Fruit fly (Drosophila melanogaster): ENCODE measurements around the gene CG1239.
A peak's percentile ranks its signal among the peaks of the same experiment; 100 is the strongest.

CG1239 gene

DNA sequence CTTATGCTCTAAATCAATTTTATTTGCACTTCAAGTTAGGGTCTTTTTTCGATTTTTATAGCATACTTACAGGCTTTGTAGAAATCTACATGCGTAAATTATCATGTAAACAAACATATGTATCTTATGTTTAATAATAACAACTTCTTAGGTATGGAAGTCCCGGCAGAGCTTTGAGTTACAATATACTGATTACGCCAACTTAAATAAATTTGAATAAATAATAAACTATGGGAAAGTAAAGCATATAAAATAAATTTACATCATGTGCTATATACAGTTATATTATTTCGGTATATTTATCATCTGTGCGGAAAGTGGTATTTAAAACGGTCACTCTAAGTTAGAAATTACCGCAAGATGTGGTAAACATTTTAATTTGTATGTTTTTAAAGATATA lies at the start of gene CG1239:
TSS of gene CG1239 (plus strand) at position 333 of the 400 bp plus-strand sequence.
- TF ChIP-seq noc (tag; optimal IDR thresholded peaks at IDR 0.05) = no peak

DNA sequence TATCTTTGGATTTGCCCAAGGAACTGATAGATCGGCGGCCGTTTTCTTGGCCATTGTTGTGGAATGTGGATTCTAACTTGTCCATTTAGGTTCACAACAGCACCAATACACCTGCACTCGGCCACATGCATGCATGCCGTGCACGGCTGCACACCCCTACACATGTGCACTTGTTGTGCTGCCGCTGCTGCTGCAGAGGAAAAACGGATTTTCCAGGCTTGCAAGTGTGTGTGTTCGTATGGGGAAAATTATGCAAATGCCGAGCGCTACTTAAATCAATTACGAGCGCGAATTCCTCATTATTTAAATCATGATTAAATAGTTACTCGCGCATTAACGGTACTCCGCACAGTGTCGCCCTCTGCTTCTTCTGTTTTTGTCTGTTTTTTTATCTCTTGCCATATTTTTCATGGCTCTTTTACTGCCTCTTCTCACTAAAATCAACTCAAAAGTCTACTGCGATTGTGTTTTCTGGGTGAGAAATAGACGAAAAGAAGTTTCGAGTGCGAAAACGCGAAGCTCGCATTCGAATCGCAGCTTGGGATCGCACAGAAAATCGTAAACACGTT lies 48.7 kb upstream of the CG1239 start:
- no peak for TF ChIP-seq noc (tag; optimal IDR thresholded peaks at IDR 0.05)

DNA sequence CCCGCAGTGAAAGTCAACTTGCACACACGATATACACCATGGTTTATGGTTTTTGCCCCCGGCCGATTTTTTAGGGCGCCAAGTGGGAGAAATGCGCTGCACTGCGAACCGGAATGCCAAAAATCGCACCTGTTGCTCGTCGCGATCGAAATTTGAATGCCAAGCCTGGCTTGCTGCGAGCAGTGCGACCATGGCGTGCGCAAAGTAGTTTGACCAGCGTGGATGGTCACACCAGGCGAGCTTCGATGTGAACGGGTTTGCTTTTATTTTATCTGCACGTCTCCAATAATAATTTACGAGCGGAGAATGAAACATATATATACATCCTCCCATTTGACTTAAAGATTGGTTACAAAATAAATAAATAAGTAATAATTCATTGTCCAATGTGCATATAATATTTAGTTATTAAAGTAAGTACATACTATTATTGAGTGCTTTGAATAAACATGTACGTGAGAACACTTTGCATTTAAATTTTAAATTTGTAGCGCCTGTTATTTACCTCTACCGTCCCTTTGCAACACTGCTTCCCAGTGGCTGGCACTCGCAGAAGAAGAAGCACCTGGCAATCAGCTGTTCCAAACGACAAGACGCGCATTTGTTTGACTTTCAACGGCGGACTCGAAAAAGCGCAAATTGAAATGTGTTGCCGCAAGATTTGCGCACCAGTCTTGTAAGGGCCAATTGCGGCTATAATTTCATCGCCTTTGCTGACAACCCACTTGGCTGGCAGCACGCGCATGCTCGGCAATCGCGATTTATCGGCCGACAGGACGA lies 47.9 kb upstream of the CG1239 start, which contains the start of the genes Rab23 and plx:
TSS of gene Rab23 (minus strand) at position 166 of the 780 bp plus-strand sequence.
TSS of gene plx (plus strand) at position 587 of the 780 bp plus-strand sequence.
- TF ChIP-seq noc (tag; optimal IDR thresholded peaks at IDR 0.05) = no peak

DNA sequence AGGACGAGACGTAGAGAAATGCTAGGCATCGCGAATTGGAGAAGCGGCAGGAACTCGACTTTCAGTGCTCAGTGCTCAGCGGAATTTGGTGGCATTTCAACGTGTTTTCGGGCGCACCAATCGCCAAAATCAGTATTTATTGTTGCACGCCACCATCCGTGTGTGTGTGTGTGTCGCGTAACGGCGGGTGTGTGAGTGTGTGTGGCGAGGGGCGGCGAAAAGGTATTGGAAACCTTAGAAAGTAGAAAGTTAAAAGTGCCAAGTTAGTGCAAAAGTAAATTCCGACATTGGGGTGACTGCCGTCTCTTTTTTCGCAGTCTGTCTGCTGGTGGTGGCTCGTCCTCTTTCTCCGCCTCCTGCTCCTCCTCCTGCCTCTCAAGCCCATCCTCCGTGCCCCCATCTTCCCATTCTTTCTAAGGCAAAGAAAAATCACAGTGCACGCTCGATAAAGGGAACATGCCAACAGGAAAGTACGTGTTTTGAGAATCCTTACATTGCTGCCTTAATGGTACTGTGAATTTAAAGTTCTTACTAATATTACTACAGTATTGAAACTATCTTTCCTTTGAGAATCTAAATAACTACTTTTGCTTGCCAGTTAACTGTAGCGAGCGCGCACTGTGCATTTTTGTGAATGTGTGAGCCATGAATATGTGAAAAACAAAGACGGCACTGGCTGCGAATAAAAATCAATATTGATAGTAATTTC lies 47.1 kb upstream of the CG1239 start:
- no peak for TF ChIP-seq noc (tag; optimal IDR thresholded peaks at IDR 0.05)

DNA sequence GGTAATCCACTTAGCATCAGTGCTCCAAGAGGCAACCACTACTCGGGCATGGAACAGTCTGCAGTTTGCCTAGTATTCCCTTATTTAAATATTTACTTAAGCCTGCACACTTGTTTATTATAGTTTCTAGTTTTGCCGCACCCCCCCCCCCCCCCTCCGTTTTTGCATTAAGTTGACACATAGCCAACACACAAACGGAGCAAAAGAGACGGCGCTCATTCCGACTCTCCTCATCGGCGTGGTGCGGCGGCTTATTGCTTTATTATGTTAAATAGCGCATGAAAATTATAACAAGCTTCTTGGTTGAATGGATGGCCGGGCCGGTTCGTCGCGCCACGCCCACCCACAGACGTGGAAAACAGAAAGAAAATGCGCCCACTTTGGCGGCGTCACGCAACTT lies 43.7 kb upstream of the CG1239 start:
- no peak for TF ChIP-seq noc (tag; optimal IDR thresholded peaks at IDR 0.05)

DNA sequence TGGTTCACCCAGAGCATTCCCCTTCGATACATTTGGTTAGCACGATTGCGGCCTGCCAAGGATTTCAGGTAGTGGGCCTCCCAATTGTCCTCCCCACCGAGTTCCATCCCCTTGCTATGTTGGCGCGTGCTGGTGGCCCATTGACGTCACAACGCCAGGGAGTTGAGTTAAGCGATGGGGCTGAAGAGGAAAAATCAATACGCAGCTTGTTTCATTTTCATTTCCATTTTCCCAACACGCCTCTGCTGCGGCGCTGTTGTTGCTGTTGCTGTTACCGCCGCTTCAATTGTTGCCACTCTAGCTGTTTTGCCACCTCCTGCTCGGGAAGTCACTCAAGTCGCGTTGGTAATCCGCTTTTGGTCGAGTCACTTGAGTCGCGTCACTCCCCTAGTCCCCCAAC lies 42.3 kb upstream of the CG1239 start:
- no peak for TF ChIP-seq noc (tag; optimal IDR thresholded peaks at IDR 0.05)

DNA sequence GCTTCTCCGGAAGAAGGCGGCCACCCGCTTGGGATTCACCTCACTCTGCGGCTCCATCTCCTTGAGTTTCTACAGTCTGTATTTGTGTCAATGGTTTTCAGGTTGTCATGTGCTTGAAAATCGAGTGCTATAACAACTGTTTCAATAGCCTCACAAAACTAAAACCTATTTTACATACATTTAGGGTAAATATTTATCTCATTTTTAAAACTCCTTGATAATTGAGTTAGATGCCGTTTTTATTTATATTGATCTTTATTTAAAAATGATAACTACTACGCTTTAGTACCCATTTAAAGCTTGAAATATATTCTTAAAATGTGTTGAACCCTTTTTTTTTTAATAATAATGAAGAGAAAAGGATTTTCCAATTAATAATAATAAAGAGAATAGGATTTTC lies 40.1 kb upstream of the CG1239 start, which contains the start of gene CG2104:
TSS of gene CG2104 (minus strand) at position 101 of the 400 bp plus-strand sequence.
- TF ChIP-seq noc (tag; optimal IDR thresholded peaks at IDR 0.05) = no peak

DNA sequence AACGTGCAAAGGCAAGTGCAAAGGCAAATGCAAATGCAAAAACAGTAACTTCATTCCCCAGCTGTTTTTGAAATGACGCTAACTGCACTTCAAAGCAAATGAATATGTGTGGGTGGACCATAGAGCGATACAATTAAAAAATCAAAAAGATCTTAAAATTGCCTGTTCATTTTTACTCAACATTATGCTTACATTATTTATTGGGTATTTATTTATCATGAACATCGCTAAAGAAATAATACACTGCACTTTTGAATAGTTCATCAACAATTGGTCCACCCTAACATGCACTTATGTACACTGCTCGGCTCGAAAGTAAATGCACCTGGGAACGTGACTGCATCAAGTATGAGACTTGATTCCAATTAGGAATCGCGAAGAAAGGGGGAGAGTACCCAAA lies 38.9 kb upstream of the CG1239 start:
- no peak for TF ChIP-seq noc (tag; optimal IDR thresholded peaks at IDR 0.05)

DNA sequence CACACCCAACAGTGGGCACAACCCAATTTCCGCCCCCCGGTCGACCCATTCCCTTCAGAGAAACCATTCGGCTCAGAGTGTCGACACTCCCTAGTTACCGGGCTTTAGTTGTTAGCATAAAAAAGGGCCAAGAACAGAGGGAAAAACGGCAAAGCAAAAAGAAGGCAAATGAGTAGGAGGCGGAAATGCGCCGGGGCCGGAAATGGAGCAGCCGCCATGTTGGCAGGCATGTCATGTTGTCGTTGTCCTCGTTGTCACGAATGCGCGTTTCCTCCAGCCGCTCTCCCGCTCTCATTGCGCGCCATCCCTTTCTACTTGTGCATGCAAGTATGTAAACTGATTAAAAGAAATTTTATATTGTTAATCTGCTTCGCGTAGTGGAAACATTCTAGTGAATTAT lies 36.9 kb upstream of the CG1239 start:
- no peak for TF ChIP-seq noc (tag; optimal IDR thresholded peaks at IDR 0.05)

DNA sequence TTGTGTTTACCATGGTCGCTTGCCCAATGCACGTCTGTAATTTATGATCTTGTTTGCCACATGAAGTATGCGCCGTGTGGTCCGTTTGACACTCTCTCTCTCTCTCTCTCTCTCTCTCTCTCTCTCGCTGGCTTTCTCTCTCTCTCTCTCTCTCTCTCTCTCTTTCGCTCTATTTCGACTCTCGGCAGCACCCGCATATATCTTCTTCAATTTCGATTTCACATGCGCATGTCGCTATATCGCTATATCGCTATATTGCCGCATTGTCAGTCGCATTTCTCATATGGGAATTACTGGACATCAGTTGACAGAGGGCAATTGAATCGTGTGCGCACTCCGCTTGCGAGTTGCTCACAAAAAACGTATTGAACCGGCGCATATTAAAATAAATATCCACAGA lies 32.2 kb upstream of the CG1239 start:
- TF ChIP-seq noc (tag; optimal IDR thresholded peaks at IDR 0.05) = no peak

DNA sequence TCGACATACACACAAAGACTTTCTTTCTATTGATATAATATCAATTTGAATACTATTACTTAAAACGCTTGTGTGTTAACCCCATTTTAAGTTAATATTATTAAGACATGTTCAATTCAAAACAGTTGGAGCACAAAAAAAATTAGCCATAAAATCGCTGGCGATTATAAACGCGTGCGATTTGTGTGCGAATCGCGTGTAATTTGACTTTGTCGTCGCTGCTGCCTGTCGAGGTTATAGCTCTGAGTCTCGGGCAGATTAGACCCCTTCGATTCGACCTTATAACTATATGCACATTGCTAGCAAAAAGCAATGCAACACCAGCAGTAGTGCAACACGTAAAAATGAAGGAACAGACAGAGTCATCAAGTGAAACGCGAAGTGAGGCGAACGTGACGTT lies 28.3 kb upstream of the CG1239 start:
- TF ChIP-seq noc (tag; optimal IDR thresholded peaks at IDR 0.05) = no peak

DNA sequence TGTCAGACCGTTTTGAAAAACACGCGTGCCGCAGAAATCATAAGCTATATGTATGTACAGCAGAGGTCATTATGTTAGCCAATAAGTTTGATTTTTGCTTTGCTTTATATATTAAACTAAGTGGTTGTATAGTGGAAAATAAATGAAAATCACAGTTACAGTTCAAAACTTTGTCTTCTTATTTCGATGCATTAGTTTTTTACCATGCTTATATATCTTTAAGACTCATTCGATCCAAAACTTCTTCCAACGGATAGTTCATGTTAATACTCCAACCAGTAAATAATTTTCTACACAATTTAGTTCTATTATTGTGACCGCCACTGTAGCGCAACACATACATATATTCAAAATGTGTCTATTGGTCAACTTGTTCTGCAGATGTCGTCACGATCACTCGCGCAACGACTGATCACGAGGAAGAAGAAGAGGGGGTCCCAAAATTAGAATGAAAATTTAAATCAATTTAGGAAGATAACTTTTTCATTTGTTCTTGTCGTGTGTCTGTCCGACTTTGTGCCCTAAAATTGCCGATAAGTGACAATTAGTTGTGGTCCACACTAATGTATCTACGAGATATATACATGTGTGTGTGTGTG lies 27.7 kb upstream of the CG1239 start:
- TF ChIP-seq noc (tag; optimal IDR thresholded peaks at IDR 0.05) = peak; percentile 88

DNA sequence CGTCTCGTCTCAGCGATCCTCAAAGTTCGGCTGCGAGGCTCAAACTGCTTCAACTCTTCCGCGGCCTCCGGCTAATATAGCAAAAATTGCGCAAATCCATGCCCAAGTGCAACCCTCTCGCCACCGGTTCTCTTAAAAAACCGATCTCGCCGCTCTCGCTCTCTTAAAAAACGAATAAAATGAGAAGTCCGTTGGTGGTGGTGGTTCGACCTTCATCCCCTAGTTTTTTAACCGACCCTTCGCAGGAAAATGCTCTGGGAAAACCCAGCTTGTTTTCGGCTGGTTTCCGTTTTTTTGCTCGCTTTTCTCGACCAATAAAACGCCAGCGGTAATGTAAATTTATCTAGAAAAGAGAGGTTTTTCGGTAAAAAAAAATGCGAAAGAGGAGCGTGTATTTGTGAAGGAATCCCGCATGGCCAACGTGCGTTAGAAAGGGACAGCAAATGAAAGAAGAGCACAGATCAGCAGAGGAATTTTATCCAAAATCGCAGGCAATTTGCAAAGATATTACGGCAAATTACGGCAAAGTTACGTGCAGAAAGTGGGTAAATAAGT lies 16.5 kb upstream of the CG1239 start, which contains the start of gene cas:
TSS of gene cas (minus strand) at position 51 of the 555 bp plus-strand sequence.
- TF ChIP-seq noc (tag; optimal IDR thresholded peaks at IDR 0.05) = no peak

DNA sequence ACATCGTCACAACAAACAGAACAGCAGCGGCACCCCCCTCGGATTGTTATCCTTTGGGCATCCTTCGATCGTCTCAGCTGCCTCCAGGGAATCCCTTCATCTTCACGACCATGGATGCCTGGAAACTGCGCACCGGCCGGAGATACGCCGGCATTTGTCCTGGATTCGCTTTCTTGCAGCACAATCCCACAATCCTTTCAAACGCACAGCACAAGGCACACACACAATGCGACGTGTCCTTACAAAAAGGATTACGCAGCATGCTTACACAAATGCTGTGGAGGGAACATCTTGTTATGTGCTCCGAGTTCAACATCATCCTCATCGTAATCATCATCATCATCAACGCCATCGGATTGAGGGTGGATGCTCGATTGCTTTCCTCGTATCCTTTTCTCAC lies 10.2 kb upstream of the CG1239 start:
- no peak for TF ChIP-seq noc (tag; optimal IDR thresholded peaks at IDR 0.05)

DNA sequence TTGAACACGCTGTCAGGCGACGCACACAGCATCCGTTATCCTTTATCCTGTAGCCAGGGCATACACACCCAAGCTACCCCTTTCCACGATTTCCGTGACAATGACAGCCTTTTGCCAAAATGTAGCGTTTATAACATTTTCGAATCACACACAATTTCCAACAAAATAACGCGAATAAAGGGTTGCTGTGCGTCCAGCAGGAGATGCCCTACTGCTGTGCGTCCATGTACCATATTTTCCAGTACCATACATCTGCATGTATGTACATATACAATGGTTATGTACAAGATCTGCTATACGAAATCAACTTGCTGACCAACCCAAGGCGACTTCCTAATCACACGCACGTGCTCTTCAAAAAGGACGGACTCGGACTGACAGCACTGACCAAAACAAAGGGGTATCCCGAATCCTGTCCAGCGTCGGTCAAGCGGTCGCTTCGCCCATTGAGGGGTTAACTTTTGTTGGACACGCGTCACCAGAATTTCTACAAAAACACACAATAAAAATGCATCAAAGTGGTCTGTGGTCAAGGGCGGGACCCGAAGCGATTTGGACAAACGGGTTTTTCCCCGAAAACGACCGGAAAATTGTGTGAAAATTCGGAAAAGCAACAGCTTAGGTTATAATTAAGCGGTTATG lies 5.5 kb upstream of the CG1239 start:
- TF ChIP-seq noc (tag; optimal IDR thresholded peaks at IDR 0.05) = no peak

All from whole organism, larva.